Fruit fly (Drosophila melanogaster): Measurements from ENCODE around the gene CG18213.

CG18213 gene

dm6 chr3R:17061736-17062371 is 21.9 kb upstream of the CG18213 start:
- TF ChIP-seq CG32006 (GFP tag; optimal IDR thresholded peaks at IDR 0.05) (peak; percentile 1), Gug (GFP tag; IDR thresholded peaks at IDR 0.05) (no peak), Ets96B (tag; optimal IDR thresholded peaks at IDR 0.05) (no peak), vri (GFP tag; optimal IDR thresholded peaks at IDR 0.05) (no peak), fd85E (GFP tag; optimal IDR thresholded peaks at IDR 0.05) (no peak), lz (GFP tag; optimal IDR thresholded peaks at IDR 0.05) (no peak), svp (GFP tag) (no peak), CG6854 (GFP tag; optimal IDR thresholded peaks at IDR 0.05) (peak; percentile 64), Eip75B (GFP tag; optimal IDR thresholded peaks at IDR 0.05) (no peak), Ets21C (GFP tag; optimal IDR thresholded peaks at IDR 0.05) (no peak), CG31627 (GFP tag; optimal IDR thresholded peaks at IDR 0.05) (no peak), Hr39 (GFP tag; optimal IDR thresholded peaks at IDR 0.05) (no peak), CG6808 (GFP tag; optimal IDR thresholded peaks at IDR 0.05) (peak; percentile 41), CG1621 (tag; optimal IDR thresholded peaks at IDR 0.05) (peak; percentile 18), eg (GFP tag; IDR thresholded peaks at IDR 0.05) (0 out of 3 replicates have a peak, but pooled peaks have one; percentile 18), CG11762 (GFP tag; optimal IDR thresholded peaks at IDR 0.05; ENCODE audit: insufficient read depth) (no peak), CG6163 (GFP tag; IDR thresholded peaks at IDR 0.05) (peak; percentile 46; the same call in 2 of the 3 replicates), CG34406 (GFP tag; optimal IDR thresholded peaks at IDR 0.05) (no peak), ss (GFP tag; optimal IDR thresholded peaks at IDR 0.05) (peak in 1 of 2 experiments; percentile 74), Sox15 (GFP tag; optimal IDR thresholded peaks at IDR 0.05) (no peak), Lpt (GFP tag; optimal IDR thresholded peaks at IDR 0.05) (peak; percentile 26)

DNA sequence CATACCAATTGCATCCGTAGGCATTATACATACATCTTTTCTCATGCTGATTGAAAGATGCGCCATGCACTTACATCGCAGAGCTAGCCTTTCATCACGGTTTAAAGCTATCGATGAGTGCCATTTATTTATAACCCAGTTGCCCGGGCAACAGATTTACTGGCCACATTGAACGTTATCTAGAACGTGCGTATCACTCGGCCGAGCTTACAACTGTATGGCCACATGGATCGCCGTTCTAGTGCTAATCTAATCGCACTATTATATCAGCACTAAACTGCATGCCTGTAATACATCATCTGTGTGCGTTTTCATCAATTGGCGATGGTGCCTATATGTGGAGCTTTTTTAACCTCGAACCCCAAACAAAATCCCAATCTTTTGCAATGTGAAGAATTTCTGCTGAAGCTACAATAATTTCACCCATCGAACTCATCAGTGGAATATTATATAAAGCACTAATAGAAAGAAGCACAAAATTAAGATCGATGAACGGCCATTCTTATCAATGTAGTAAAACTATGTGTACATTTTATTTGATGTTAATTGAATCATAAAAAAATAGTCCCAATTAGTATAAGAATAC is 20.9 kb upstream of the CG18213 start:
- TF ChIP-seq svp (GFP tag) = peak; percentile 55
- no peak for TF ChIP-seq OdsH (GFP tag; optimal IDR thresholded peaks at IDR 0.05)

DNA sequence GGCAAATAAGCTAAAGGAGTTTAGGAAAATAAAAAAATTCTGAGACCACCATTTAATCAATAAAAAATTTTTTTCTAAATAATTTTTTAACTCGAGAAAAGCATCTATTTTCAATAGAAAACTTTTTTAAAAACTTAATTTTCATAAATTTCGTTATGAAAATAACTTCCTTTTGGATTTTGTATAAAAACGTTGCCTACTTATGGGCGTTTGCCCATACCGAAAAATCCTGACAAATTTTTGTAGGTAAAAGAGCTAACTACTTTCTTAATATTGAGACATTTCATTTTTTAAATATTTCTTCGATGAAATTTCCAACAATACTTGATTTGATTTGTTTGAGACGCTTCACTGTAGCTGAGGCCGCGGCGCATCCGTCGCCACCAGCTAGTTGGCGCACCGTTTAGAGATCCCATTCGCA is 20.3 kb upstream of the CG18213 start:
- TF ChIP-seq eg (GFP tag; IDR thresholded peaks at IDR 0.05) = peak; percentile 73
- TF ChIP-seq CG32006 (GFP tag; optimal IDR thresholded peaks at IDR 0.05) = peak; percentile 95
- TF ChIP-seq net (GFP tag; optimal IDR thresholded peaks at IDR 0.05) = peak; percentile 75
- TF ChIP-seq CG6163 (GFP tag; IDR thresholded peaks at IDR 0.05) = peak; percentile 73; the same call in 2 of the 3 replicates
- TF ChIP-seq dsx (GFP tag; optimal IDR thresholded peaks at IDR 0.05; ENCODE audit: poor library complexity, severe bottlenecking) = peak; percentile 40
- TF ChIP-seq CG6792 (GFP tag; optimal IDR thresholded peaks at IDR 0.05) = peak; percentile 46
- TF ChIP-seq Sox102F (GFP tag; optimal IDR thresholded peaks at IDR 0.05) = no peak
- peak; percentile 71 for TF ChIP-seq achi (GFP tag; optimal IDR thresholded peaks at IDR 0.05)
- TF ChIP-seq OdsH (GFP tag; optimal IDR thresholded peaks at IDR 0.05) = peak; percentile 76
- no peak for TF ChIP-seq Ets21C (GFP tag; optimal IDR thresholded peaks at IDR 0.05)
- TF ChIP-seq cyc (GFP tag; optimal IDR thresholded peaks at IDR 0.05) = peak; percentile 38
- TF ChIP-seq CG11902 (GFP tag; optimal IDR thresholded peaks at IDR 0.05) = peak; percentile 9
- TF ChIP-seq CG6276 (GFP tag; optimal IDR thresholded peaks at IDR 0.05) = peak; percentile 78
- TF ChIP-seq Hr4 (GFP tag; optimal IDR thresholded peaks at IDR 0.05) = peak; percentile 92
- peak; percentile 75 for TF ChIP-seq pdm3 (GFP tag; optimal IDR thresholded peaks at IDR 0.05)
- TF ChIP-seq ss (GFP tag; optimal IDR thresholded peaks at IDR 0.05) = peak; percentile 49 to 62
- peak; percentile 26 for TF ChIP-seq CG8319 (GFP tag; optimal IDR thresholded peaks at IDR 0.05)
- peak; percentile 73 for TF ChIP-seq CG10631 (GFP tag; optimal IDR thresholded peaks at IDR 0.05)
- TF ChIP-seq CG16779 (tag; optimal IDR thresholded peaks at IDR 0.05) = no peak
- peak; percentile 58 for TF ChIP-seq CG11762 (GFP tag; optimal IDR thresholded peaks at IDR 0.05; ENCODE audit: insufficient read depth)
- peak; percentile 10 for TF ChIP-seq Lpt (GFP tag; optimal IDR thresholded peaks at IDR 0.05)
- TF ChIP-seq CG3032 (tag; optimal IDR thresholded peaks at IDR 0.05) = peak; percentile 72
- TF ChIP-seq salr (GFP tag; optimal IDR thresholded peaks at IDR 0.05) = peak in 1 of 2 experiments; percentile 93
- TF ChIP-seq dac (GFP tag; optimal IDR thresholded peaks at IDR 0.05) = peak; percentile 65
- TF ChIP-seq Hr39 (GFP tag; optimal IDR thresholded peaks at IDR 0.05) = peak; percentile 31
- TF ChIP-seq esn (GFP tag; optimal IDR thresholded peaks at IDR 0.05) = peak; percentile 51
- TF ChIP-seq Sox14 (GFP tag; optimal IDR thresholded peaks at IDR 0.05) = peak; percentile 67
- TF ChIP-seq CG8119 (GFP tag; IDR thresholded peaks at IDR 0.05) = peak; percentile 84
- TF ChIP-seq CG31627 (GFP tag; optimal IDR thresholded peaks at IDR 0.05) = peak; percentile 10
- TF ChIP-seq fkh (GFP tag; optimal IDR thresholded peaks at IDR 0.05) = no peak
- peak; percentile 50 for TF ChIP-seq CG34406 (GFP tag; optimal IDR thresholded peaks at IDR 0.05)
- peak; percentile 43 for TF ChIP-seq Sox15 (GFP tag; optimal IDR thresholded peaks at IDR 0.05)
- peak; percentile 40 for TF ChIP-seq CG7368 (GFP tag; optimal IDR thresholded peaks at IDR 0.05)
- TF ChIP-seq CG6808 (GFP tag; optimal IDR thresholded peaks at IDR 0.05) = peak; percentile 73
- peak; percentile 42 for TF ChIP-seq CG8632 (GFP tag; optimal IDR thresholded peaks at IDR 0.05)
